Fruit fly (Drosophila melanogaster): ENCODE results near the gene CkIalpha.

The CkIalpha gene

dm6 chrX:12666471-12666884 lies 13.1 kb downstream of the CkIalpha start (continued):
- TF ChIP-seq CG2202 (tag; optimal IDR thresholded peaks at IDR 0.05), result peak; percentile 96
- TF ChIP-seq BtbVII (GFP tag; optimal IDR thresholded peaks at IDR 0.05), result peak; percentile 93
- TF ChIP-seq wor (GFP tag; IDR thresholded peaks at IDR 0.05), result peak; percentile 85
- no peak for TF ChIP-seq knrl (GFP tag; IDR thresholded peaks at IDR 0.05; ENCODE audit: partially characterized antibody)
- TF ChIP-seq chn (GFP tag; optimal IDR thresholded peaks at IDR 0.05), result peak; percentile 77
- TF ChIP-seq NfI (GFP tag; optimal IDR thresholded peaks at IDR 0.05), result peak; percentile 94
- TF ChIP-seq btn (GFP tag; optimal IDR thresholded peaks at IDR 0.05), result peak; percentile 49
- TF ChIP-seq NC2β (GFP tag; optimal IDR thresholded peaks at IDR 0.05), result peak; percentile 78
- TF ChIP-seq Tbp (GFP tag; optimal IDR thresholded peaks at IDR 0.05), result no peak
- TF ChIP-seq shn (GFP tag; optimal IDR thresholded peaks at IDR 0.05), result peak; percentile 35
- peak; percentile 98 for TF ChIP-seq CG2678 (tag; optimal IDR thresholded peaks at IDR 0.05)
- peak; percentile 96 for TF ChIP-seq gce (GFP tag; IDR thresholded peaks at IDR 0.05)
- peak; percentile 94 for TF ChIP-seq sisA (GFP tag; IDR thresholded peaks at IDR 0.05)
- TF ChIP-seq Optix (GFP tag; IDR thresholded peaks at IDR 0.05), result peak; percentile 56; the same call in 1 of the 3 replicates
- peak; percentile 89 for TF ChIP-seq CG17568 (GFP tag; optimal IDR thresholded peaks at IDR 0.05)
- peak; percentile 94 for TF ChIP-seq Nf-YA (GFP tag; IDR thresholded peaks at IDR 0.05)
- TF ChIP-seq tx (GFP tag; optimal IDR thresholded peaks at IDR 0.05), result peak; percentile 76
- peak; percentile 84 for TF ChIP-seq CG13624 (GFP tag; optimal IDR thresholded peaks at IDR 0.05)
- TF ChIP-seq CG8359 (GFP tag; optimal IDR thresholded peaks at IDR 0.05; ENCODE audit: borderline replicate concordance), result peak; percentile 80
- peak; percentile 45 to 99 for TF ChIP-seq bsh (GFP tag; optimal IDR thresholded peaks at IDR 0.05)
- peak; percentile 81 for TF ChIP-seq D19B (GFP tag; optimal IDR thresholded peaks at IDR 0.05)
- TF ChIP-seq phol (tag; optimal IDR thresholded peaks at IDR 0.05), result peak; percentile 96
- peak; percentile 51 for TF ChIP-seq mirr (GFP tag; optimal IDR thresholded peaks at IDR 0.05)
- TF ChIP-seq CG7786 (GFP tag; optimal IDR thresholded peaks at IDR 0.05), result peak; percentile 84
- TF ChIP-seq Asciz (GFP tag; optimal IDR thresholded peaks at IDR 0.05), result peak; percentile 94
- peak; percentile 93 for TF ChIP-seq ro (GFP tag; IDR thresholded peaks at IDR 0.05)
- peak; percentile 97 for TF ChIP-seq ara (GFP tag; IDR thresholded peaks at IDR 0.05)
- peak; percentile 73 for TF ChIP-seq nom (GFP tag; optimal IDR thresholded peaks at IDR 0.05)
- peak; percentile 96 for TF ChIP-seq CG8765 (GFP tag; IDR thresholded peaks at IDR 0.05)
- peak; percentile 85 for TF ChIP-seq CG12744 (GFP tag; optimal IDR thresholded peaks at IDR 0.05)
- TF ChIP-seq CG7357 (GFP tag; IDR thresholded peaks at IDR 0.05), result peak; percentile 88
- peak; percentile 99 for TF ChIP-seq dmrt11E (tag; optimal IDR thresholded peaks at IDR 0.05)
- TF ChIP-seq tgo (GFP tag; IDR thresholded peaks at IDR 0.05), result peak; percentile 97
- peak; percentile 74 for TF ChIP-seq Atf-2 (GFP tag; optimal IDR thresholded peaks at IDR 0.05)
- TF ChIP-seq Hr78 (GFP tag; optimal IDR thresholded peaks at IDR 0.05), result peak in 1 of 2 experiments; percentile 86
- peak; percentile 77 for TF ChIP-seq ERR (GFP tag; optimal IDR thresholded peaks at IDR 0.05)
- TF ChIP-seq sna (GFP tag; IDR thresholded peaks at IDR 0.05; ENCODE audit: partially characterized antibody), result no peak
- peak; percentile 96 for TF ChIP-seq Sox102F (GFP tag; optimal IDR thresholded peaks at IDR 0.05)
- TF ChIP-seq Jarid2 (GFP tag; optimal IDR thresholded peaks at IDR 0.05), result peak; percentile 76
- TF ChIP-seq Pdp1 (GFP tag; optimal IDR thresholded peaks at IDR 0.05), result peak; percentile 46 to 70
- TF ChIP-seq Ada2b (GFP tag; IDR thresholded peaks at IDR 0.05), result peak; percentile 95
- peak; percentile 95 for TF ChIP-seq sim (GFP tag; IDR thresholded peaks at IDR 0.05)
- TF ChIP-seq Trl (optimal IDR thresholded peaks at IDR 0.05), result peak; percentile 23 to 42
- peak; percentile 80 for TF ChIP-seq Trl (GFP tag; optimal IDR thresholded peaks at IDR 0.05)
- peak; percentile 93 for TF ChIP-seq CG4328 (GFP tag; optimal IDR thresholded peaks at IDR 0.05)
- TF ChIP-seq CG2889 (GFP tag; IDR thresholded peaks at IDR 0.05), result peak; percentile 89
- peak; percentile 78 for TF ChIP-seq CG31388 (GFP tag; optimal IDR thresholded peaks at IDR 0.05)
- TF ChIP-seq CG7745 (tag; optimal IDR thresholded peaks at IDR 0.05), result peak; percentile 92
- TF ChIP-seq Xbp1 (GFP tag; optimal IDR thresholded peaks at IDR 0.05), result peak; percentile 95
- TF ChIP-seq CG12071 (GFP tag; optimal IDR thresholded peaks at IDR 0.05), result peak; percentile 65
- peak; percentile 89 for TF ChIP-seq Vsx1 (GFP tag; optimal IDR thresholded peaks at IDR 0.05)

Measured in whole organism, embryonic.